Fruit fly (Drosophila melanogaster): Measurements from ENCODE around the gene CG12239.

- TF ChIP-seq CG6792 (GFP tag; optimal IDR thresholded peaks at IDR 0.05) (peak; percentile 79), Blimp-1 (GFP tag; optimal IDR thresholded peaks at IDR 0.05) (peak; percentile 82), Met (GFP tag; optimal IDR thresholded peaks at IDR 0.05) (peak; percentile 82), CG6276 (GFP tag; optimal IDR thresholded peaks at IDR 0.05) (peak; percentile 66), Hr39 (GFP tag; optimal IDR thresholded peaks at IDR 0.05) (peak; percentile 68), Hr38 (GFP tag; optimal IDR thresholded peaks at IDR 0.05) (no peak), Lpt (GFP tag; optimal IDR thresholded peaks at IDR 0.05) (peak; percentile 66), OdsH (GFP tag; optimal IDR thresholded peaks at IDR 0.05) (peak; percentile 70), CG6854 (GFP tag; optimal IDR thresholded peaks at IDR 0.05) (peak; percentile 20), CG11762 (GFP tag; optimal IDR thresholded peaks at IDR 0.05; ENCODE audit: insufficient read depth) (peak; percentile 60), Sox15 (GFP tag; optimal IDR thresholded peaks at IDR 0.05) (peak; percentile 50), CG11294 (GFP tag; IDR thresholded peaks at IDR 0.05) (no peak), CG10631 (GFP tag; optimal IDR thresholded peaks at IDR 0.05) (peak; percentile 58), Eip75B (GFP tag; optimal IDR thresholded peaks at IDR 0.05) (peak; percentile 58)
Observed at dm6 chrX:5783260-5784040, 8.5 kb upstream of the CG12239 start.
